Worm (Caenorhabditis elegans) whole organism, L3 larva: ENCODE results near the gene F23D12.7.

ENCODE experiments used
- ceh-9 ChIP-seq: sonication (generic microtip); optimal IDR thresholded peaks from 2 replicates; lab custom pipeline; 2018; ENCODE audit warnings: missing biosample characterization, missing genetic modification characterization
- elt-3 ChIP-seq, 3 experiments: fragments of 150-350 bp in 1 of 3; sonication (generic microtip) in 2 of 3; optimal IDR thresholded peaks; 2 replicates in 2 of 3; 4 replicates in 1 of 3; lab custom pipeline; 2014 to 2017; ENCODE audit warnings: missing biosample characterization in 3 of 3, missing genetic modification characterization in 3 of 3
- nhr-23 ChIP-seq: fragments of 150-350 bp; optimal IDR thresholded peaks from 2 replicates; lab custom pipeline; 2014; ENCODE audit warnings: missing biosample characterization, missing genetic modification reagents, missing genetic modification characterization
- unc-62 ChIP-seq: fragments of 150-350 bp; sonication (generic microtip); optimal IDR thresholded peaks from 4 replicates; lab custom pipeline; 2014; ENCODE audit warnings: missing biosample characterization, missing genetic modification reagents, missing genetic modification characterization
- ztf-11 ChIP-seq: fragments of 150-350 bp; optimal IDR thresholded peaks from 2 replicates; lab custom pipeline; 2014; ENCODE audit warnings: missing biosample characterization, missing genetic modification characterization

ce11 chrX:14469284-14469683 is 15.6 kb upstream of the F23D12.7 start, which contains the start of gene M163.9:
- no peak for TF ChIP-seq elt-3 (tag; optimal IDR thresholded peaks at IDR 0.05; lab: Kevin White, UChicago)
- no peak for TF ChIP-seq unc-62
- TF ChIP-seq ceh-9: no peak
- TF ChIP-seq nhr-23 (tag; lab: Kevin White, UChicago): no peak
- TF ChIP-seq ztf-11 (tag; lab: Kevin White, UChicago): no peak
